Worm (Caenorhabditis elegans) whole organism, mixed stage, embryonic: ENCODE measurements around the gene dhs-21.

Experiments used
- ces-1 ChIP-seq: fragments of 150-350 bp; optimal IDR thresholded peaks from 2 replicates; lab custom pipeline; 2014; ENCODE audit warnings: missing biosample characterization, missing genetic modification reagents, missing genetic modification characterization
- cnd-1 ChIP-seq: fragments of 200-800 bp; sonication (Bioruptor generic); optimal IDR thresholded peaks from 2 replicates; lab custom pipeline; 2018; ENCODE audit warnings: mild to moderate bottlenecking, missing genetic modification characterization, missing compliant biosample characterization
- elt-3 ChIP-seq: fragments of 150-350 bp; optimal IDR thresholded peaks from 2 replicates; lab custom pipeline; 2014; ENCODE audit warnings: missing biosample characterization, missing genetic modification characterization
- ham-2 ChIP-seq: fragments of 200-800 bp; sonication (Bioruptor generic); optimal IDR thresholded peaks from 2 replicates; lab custom pipeline; 2018; ENCODE audit warnings: mild to moderate bottlenecking, missing genetic modification characterization, missing compliant biosample characterization
- nhr-12 ChIP-seq: fragments of 150-350 bp; optimal IDR thresholded peaks from 2 replicates; lab custom pipeline; 2014; ENCODE audit warnings: missing biosample characterization, missing genetic modification characterization
- nhr-28 ChIP-seq: fragments of 150-350 bp; optimal IDR thresholded peaks from 2 replicates; lab custom pipeline; 2014; ENCODE audit warnings: missing biosample characterization, missing genetic modification characterization

DNA sequence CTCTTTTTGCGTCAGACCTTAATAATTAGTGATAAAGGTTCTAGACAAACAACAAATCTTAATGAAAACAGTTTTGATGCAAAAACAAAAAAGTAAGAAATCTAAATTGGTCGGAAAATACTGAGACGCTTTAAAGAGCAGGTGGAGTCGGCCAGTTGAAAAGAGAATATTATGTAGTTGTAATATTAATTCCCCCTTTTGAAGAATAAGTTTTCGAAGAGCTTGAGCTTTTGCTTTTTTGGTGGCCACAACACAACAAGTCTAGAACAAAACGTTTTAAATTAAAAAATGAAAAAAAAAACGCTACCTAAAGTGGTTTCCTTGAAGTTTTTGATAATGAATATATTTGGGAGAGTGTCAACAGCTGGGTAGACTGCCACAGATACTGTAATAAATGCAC is 17.0 kb downstream of the dhs-21 start, which contains the start of gene str-178:
- TF ChIP-seq ces-1 (GFP tag; lab: Kevin White, UChicago) = no peak
- no peak for TF ChIP-seq ham-2 (GFP tag; lab: Kevin White, UChicago)
- no peak for TF ChIP-seq nhr-28 (tag; lab: Kevin White, UChicago)
- TF ChIP-seq elt-3 = no peak
- TF ChIP-seq nhr-12 (tag; lab: Kevin White, UChicago) = no peak
- no peak for TF ChIP-seq cnd-1 (tag; lab: Kevin White, UChicago)
